Fruit fly (Drosophila melanogaster): ENCODE data around the gene Wnt5.

DNA sequence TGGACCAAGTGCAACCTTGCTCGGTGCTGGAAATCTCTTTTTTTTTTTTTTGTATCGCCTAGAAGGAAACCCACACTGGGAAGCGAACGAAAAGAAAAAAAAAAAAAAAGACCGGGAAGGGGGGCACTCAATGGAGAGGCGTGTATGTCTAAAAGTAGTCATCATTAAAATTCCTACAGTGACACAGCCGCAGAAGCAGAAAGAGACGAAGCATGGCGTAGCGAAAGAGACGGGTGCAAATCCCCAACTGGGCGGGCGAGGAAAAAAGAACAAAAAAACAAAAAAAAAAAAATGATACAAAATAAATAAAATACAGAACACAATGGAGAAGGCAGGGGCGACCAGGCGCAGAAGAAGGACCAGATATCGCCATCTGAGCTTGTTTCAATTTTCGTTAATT lies 39.5 kb upstream of the Wnt5 start:
- TF ChIP-seq pan (optimal IDR thresholded peaks at IDR 0.05) (no peak), CG8478 (optimal IDR thresholded peaks at IDR 0.05) (no peak), psq (optimal IDR thresholded peaks at IDR 0.05) (no peak)
